Worm (Caenorhabditis elegans) whole organism, L3 larva: Measurements from ENCODE around the gene anoh-2.

Experiments
- R02D3.7 ChIP-seq: fragments of 150-350 bp; optimal IDR thresholded peaks from 2 replicates; lab custom pipeline; 2014; ENCODE audit warnings: missing biosample characterization, missing genetic modification characterization
- ZK546.5 ChIP-seq: sonication (generic microtip); optimal IDR thresholded peaks from 2 replicates; lab custom pipeline; 2017; ENCODE audit warnings: missing biosample characterization, missing genetic modification characterization
- ama-1 ChIP-seq: fragments of 150-350 bp; optimal IDR thresholded peaks from 2 replicates; lab custom pipeline; 2018
- ceh-16 ChIP-seq: sonication (generic microtip); optimal IDR thresholded peaks from 2 replicates; lab custom pipeline; 2017; ENCODE audit warnings: missing biosample characterization, missing genetic modification characterization
- ceh-28 ChIP-seq: fragments of 150-350 bp; optimal IDR thresholded peaks from 2 replicates; lab custom pipeline; 2014; ENCODE audit warnings: missing biosample characterization, missing genetic modification reagents, missing genetic modification characterization
- ceh-82 ChIP-seq: fragments of 150-350 bp; optimal IDR thresholded peaks from 2 replicates; lab custom pipeline; 2014; ENCODE audit warnings: missing biosample characterization, missing genetic modification characterization
- daf-12 ChIP-seq: fragments of 150-350 bp; optimal IDR thresholded peaks from 2 replicates; lab custom pipeline; 2014; ENCODE audit warnings: missing biosample characterization, missing genetic modification reagents, missing genetic modification characterization
- egl-27 ChIP-seq: sonication (generic microtip); optimal IDR thresholded peaks from 4 replicates; lab custom pipeline; 2017; ENCODE audit warnings: missing biosample characterization, missing genetic modification reagents, missing genetic modification characterization
- elt-1 ChIP-seq: fragments of 150-350 bp; optimal IDR thresholded peaks from 2 replicates; lab custom pipeline; 2014; ENCODE audit warnings: missing biosample characterization, missing genetic modification characterization
- elt-2 ChIP-seq: sonication (generic microtip); optimal IDR thresholded peaks from 2 replicates; lab custom pipeline; 2016; ENCODE audit warnings: missing genetic modification reagents, mild to moderate bottlenecking, missing genetic modification characterization, missing compliant biosample characterization
- elt-3 ChIP-seq, 3 experiments: fragments of 150-350 bp in 1 of 3; sonication (generic microtip) in 2 of 3; optimal IDR thresholded peaks; 2 replicates in 2 of 3; 4 replicates in 1 of 3; lab custom pipeline; 2014 to 2017; ENCODE audit warnings: missing biosample characterization in 3 of 3, missing genetic modification characterization in 3 of 3
- eor-1 ChIP-seq, 2 experiments: fragments of 150-350 bp; optimal IDR thresholded peaks; 2 replicates each; lab custom pipeline; 2014 to 2018; ENCODE audit warnings: missing biosample characterization in 2 of 2, missing genetic modification characterization in 2 of 2
- fkh-10 ChIP-seq: sonication (generic microtip); optimal IDR thresholded peaks from 2 replicates; lab custom pipeline; 2017; ENCODE audit warnings: missing biosample characterization, missing genetic modification reagents, missing genetic modification characterization
- fkh-2 ChIP-seq: fragments of 150-350 bp; optimal IDR thresholded peaks from 2 replicates; lab custom pipeline; 2014; ENCODE audit warnings: missing biosample characterization, missing genetic modification reagents, missing genetic modification characterization
- fos-1 ChIP-seq: fragments of 150-350 bp; optimal IDR thresholded peaks from 2 replicates; lab custom pipeline; 2014; ENCODE audit warnings: missing biosample characterization, missing genetic modification characterization
- hmg-11 ChIP-seq: sonication (generic microtip); optimal IDR thresholded peaks from 2 replicates; lab custom pipeline; 2016; ENCODE audit warnings: missing genetic modification characterization, missing compliant biosample characterization
- jun-1 ChIP-seq: fragments of 150-350 bp; optimal IDR thresholded peaks from 2 replicates; lab custom pipeline; 2014; ENCODE audit warnings: missing biosample characterization, missing genetic modification reagents, missing genetic modification characterization
- lin-15B ChIP-seq: fragments of 150-350 bp; optimal IDR thresholded peaks from 2 replicates; lab custom pipeline; 2014; ENCODE audit warnings: missing biosample characterization, missing genetic modification characterization
- lin-39 ChIP-seq: fragments of 150-350 bp; optimal IDR thresholded peaks from 2 replicates; lab custom pipeline; 2018; ENCODE audit warnings: missing biosample characterization, missing genetic modification reagents, missing genetic modification characterization
- lsy-12 ChIP-seq: sonication (generic microtip); optimal IDR thresholded peaks from 2 replicates; lab custom pipeline; 2016; ENCODE audit warnings: mild to moderate bottlenecking, missing genetic modification characterization, missing compliant biosample characterization
- nhr-23 ChIP-seq: fragments of 150-350 bp; optimal IDR thresholded peaks from 2 replicates; lab custom pipeline; 2014; ENCODE audit warnings: missing biosample characterization, missing genetic modification reagents, missing genetic modification characterization
- nhr-237 ChIP-seq: fragments of 150-350 bp; optimal IDR thresholded peaks from 2 replicates; lab custom pipeline; 2014; ENCODE audit warnings: missing biosample characterization, missing genetic modification characterization
- nhr-28 ChIP-seq: fragments of 150-350 bp; optimal IDR thresholded peaks from 2 replicates; lab custom pipeline; 2014; ENCODE audit warnings: missing biosample characterization, missing genetic modification characterization
- nhr-76 ChIP-seq: fragments of 150-350 bp; sonication (generic microtip); optimal IDR thresholded peaks from 5 replicates; lab custom pipeline; 2014; ENCODE audit warnings: missing biosample characterization, missing genetic modification characterization
- nhr-77 ChIP-seq: fragments of 150-350 bp; optimal IDR thresholded peaks from 2 replicates; lab custom pipeline; 2014; ENCODE audit warnings: missing biosample characterization, missing genetic modification characterization
- sea-2 ChIP-seq: fragments of 150-350 bp; sonication (generic microtip); optimal IDR thresholded peaks from 4 replicates; lab custom pipeline; 2014; ENCODE audit warnings: missing biosample characterization, missing genetic modification reagents, missing genetic modification characterization
- skn-1 ChIP-seq: fragments of 150-350 bp; optimal IDR thresholded peaks from 2 replicates; lab custom pipeline; 2014; ENCODE audit warnings: missing biosample characterization, missing genetic modification characterization
- unc-62 ChIP-seq: fragments of 150-350 bp; sonication (generic microtip); optimal IDR thresholded peaks from 4 replicates; lab custom pipeline; 2014; ENCODE audit warnings: missing biosample characterization, missing genetic modification reagents, missing genetic modification characterization
- zag-1 ChIP-seq: fragments of 150-350 bp; optimal IDR thresholded peaks from 2 replicates; lab custom pipeline; 2014; ENCODE audit warnings: missing biosample characterization, missing genetic modification characterization
- ztf-11 ChIP-seq: fragments of 150-350 bp; optimal IDR thresholded peaks from 2 replicates; lab custom pipeline; 2014; ENCODE audit warnings: missing biosample characterization, missing genetic modification characterization
- ztf-4 ChIP-seq: fragments of 150-350 bp; optimal IDR thresholded peaks from 2 replicates; lab custom pipeline; 2014; ENCODE audit warnings: missing biosample characterization, missing genetic modification characterization

The anoh-2 gene

DNA sequence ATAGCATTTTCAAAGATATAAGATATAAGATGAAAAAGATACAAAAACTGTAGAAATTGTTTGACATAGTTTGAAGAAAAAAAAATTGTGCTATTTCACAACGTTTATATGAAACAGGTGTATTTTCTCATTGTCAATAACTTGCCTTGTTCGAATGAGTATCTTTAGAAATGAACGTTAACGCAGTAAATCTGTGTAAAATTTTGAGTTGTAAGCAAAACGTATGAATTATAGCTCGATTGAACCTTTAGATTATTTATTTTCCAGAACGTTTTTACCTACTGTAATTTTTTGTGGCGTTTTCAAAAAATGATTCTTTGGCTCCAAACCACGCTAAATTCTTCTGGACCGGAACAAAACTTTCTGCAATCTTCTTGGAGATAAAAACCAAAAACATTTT, 26.4 kb upstream of the anoh-2 start:
- no peak for TF ChIP-seq nhr-28 (tag; lab: Kevin White, UChicago)
- no peak for TF ChIP-seq elt-3 (tag; optimal IDR thresholded peaks at IDR 0.05; lab: Kevin White, UChicago)
- TF ChIP-seq egl-27 (tag; lab: Kevin White, UChicago) = no peak
- no peak for TF ChIP-seq ama-1 (lab: Kevin White, UChicago)
- TF ChIP-seq sea-2 (GFP tag; lab: Kevin White, UChicago) = no peak
- no peak for TF ChIP-seq elt-2
- TF ChIP-seq ceh-16 = no peak
- no peak for TF ChIP-seq lsy-12 (tag; lab: Kevin White, UChicago)

DNA sequence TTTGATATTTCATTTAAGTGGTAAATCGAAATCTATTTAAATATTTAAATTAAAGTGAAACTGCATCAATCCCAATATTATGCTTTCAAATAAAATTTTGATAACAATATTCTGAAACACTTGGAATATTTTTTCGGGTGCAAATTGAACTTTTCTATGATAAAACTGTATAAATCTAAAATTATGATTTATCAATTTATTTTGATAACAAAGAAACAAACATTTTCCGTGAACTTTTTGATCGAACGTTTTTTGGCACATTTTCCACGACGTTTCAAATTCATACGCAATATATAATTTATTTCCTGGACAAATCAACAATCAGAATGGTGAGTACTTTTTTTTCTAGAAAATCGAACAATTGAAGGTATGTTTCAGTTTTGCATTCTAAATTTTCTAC, 25.3 kb upstream of the anoh-2 start, which contains the start of gene irld-4:
Gene irld-4 (plus strand): TSS at position 301 of the 400 bp plus-strand sequence.
- TF ChIP-seq elt-1 (tag; lab: Kevin White, UChicago) = no peak
- no peak for TF ChIP-seq ceh-82 (tag; lab: Kevin White, UChicago)
- no peak for TF ChIP-seq R02D3.7 (tag; lab: Kevin White, UChicago)
- no peak for TF ChIP-seq sea-2 (GFP tag; lab: Kevin White, UChicago)
- no peak for TF ChIP-seq ztf-11
- TF ChIP-seq fkh-2 (tag; lab: Kevin White, UChicago) = no peak
- TF ChIP-seq fos-1 = no peak
- TF ChIP-seq nhr-76 (tag; lab: Kevin White, UChicago) = no peak
- TF ChIP-seq ZK546.5 (tag; lab: Kevin White, UChicago) = no peak
- no peak for TF ChIP-seq lin-15B (tag; lab: Kevin White, UChicago)
- no peak for TF ChIP-seq ztf-4 (tag; lab: Kevin White, UChicago)
- TF ChIP-seq nhr-77 (tag; lab: Kevin White, UChicago) = no peak
- no peak for TF ChIP-seq hmg-11 (tag; lab: Kevin White, UChicago)

DNA sequence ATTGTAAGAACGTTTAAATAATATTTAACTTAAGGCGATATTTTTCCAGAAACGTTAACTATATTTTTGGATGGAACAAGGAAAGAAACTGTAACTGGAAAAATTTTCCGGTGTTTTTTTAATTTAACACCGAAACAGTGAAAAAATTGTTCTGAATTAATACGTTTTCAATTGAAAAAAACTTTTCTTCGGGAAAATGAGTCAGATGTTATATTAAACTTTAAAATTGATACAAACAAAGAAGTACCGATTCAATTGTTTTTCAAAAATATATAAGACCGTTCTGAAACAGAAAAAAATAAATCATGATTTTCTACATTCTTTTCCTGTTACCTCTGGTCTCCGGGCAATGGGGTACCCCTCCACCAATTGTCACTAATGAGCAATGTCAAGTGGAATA, 23.3 kb upstream of the anoh-2 start, which contains the start of gene ule-2:
Gene ule-2 (plus strand): TSS at position 301 of the 400 bp plus-strand sequence.
- TF ChIP-seq sea-2 (GFP tag; lab: Kevin White, UChicago) = no peak
- no peak for TF ChIP-seq lin-15B (tag; lab: Kevin White, UChicago)
- no peak for TF ChIP-seq lsy-12 (tag; lab: Kevin White, UChicago)
- TF ChIP-seq jun-1 = no peak
- no peak for TF ChIP-seq fkh-10 (GFP tag; lab: Kevin White, UChicago)
- no peak for TF ChIP-seq elt-3 (tag; optimal IDR thresholded peaks at IDR 0.05; lab: Kevin White, UChicago)
- no peak for TF ChIP-seq zag-1 (tag; lab: Kevin White, UChicago)
- TF ChIP-seq nhr-237 (tag; lab: Kevin White, UChicago) = no peak
- TF ChIP-seq ztf-11 = no peak
- no peak for TF ChIP-seq eor-1 (tag; optimal IDR thresholded peaks at IDR 0.05; lab: Kevin White, UChicago)
- no peak for TF ChIP-seq R02D3.7 (tag; lab: Kevin White, UChicago)
- TF ChIP-seq hmg-11 (tag; lab: Kevin White, UChicago) = no peak
- no peak for TF ChIP-seq nhr-23

DNA sequence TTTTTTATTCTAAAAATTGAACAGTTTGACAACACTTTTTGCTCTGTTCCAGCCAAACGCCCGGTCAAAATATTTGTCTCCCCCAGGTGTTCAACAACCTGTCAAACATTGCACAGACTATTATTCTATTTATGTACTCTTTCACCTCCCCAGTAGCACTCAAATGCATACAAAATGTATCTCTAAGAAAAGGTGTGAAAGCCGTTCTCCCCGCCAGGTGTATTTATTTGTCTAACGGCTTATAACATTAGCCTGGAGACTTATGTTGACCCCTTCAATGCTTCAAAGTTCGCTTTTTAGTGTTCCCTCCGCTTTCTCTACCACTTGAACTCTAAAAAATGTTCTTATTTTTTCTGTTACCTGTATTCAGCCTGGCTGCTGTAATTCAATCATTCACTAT, 20.7 kb upstream of the anoh-2 start, which contains the start of gene srlf-27:
Gene srlf-27 (plus strand): TSS at position 301 of the 400 bp plus-strand sequence.
- TF ChIP-seq skn-1 (tag; lab: Kevin White, UChicago) (no peak), unc-62 (GFP tag; lab: Kevin White, UChicago) (no peak), nhr-77 (tag; lab: Kevin White, UChicago) (no peak), jun-1 (no peak), ceh-28 (no peak), daf-12 (tag; lab: Kevin White, UChicago) (no peak), nhr-76 (tag; lab: Kevin White, UChicago) (no peak), fkh-2 (tag; lab: Kevin White, UChicago) (no peak), ceh-82 (tag; lab: Kevin White, UChicago) (no peak), ceh-16 (no peak), zag-1 (tag; lab: Kevin White, UChicago) (no peak), fkh-10 (GFP tag; lab: Kevin White, UChicago) (no peak), nhr-237 (tag; lab: Kevin White, UChicago) (no peak), lin-39 (tag; lab: Kevin White, UChicago) (no peak), egl-27 (tag; lab: Kevin White, UChicago) (no peak)

DNA sequence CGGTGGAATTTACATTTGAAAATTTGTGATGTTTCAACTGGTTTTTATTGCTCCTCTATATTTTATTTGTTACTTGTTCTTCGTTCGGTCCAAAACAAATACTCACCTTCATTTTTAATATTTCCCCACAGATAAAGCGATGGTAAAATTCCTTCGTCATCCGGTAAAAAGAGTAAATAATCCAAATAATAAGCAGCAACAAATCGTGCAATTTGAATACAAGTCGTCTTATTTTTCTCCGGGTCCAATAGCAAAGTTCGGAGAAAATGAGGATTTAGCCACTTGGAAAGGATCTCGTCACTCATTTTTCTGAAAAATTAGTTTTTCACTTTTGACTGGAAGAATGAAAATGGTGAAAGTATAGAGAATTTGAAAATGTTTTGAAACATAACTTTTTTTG, 5.0 kb upstream of the anoh-2 start, which contains the start of gene talp-3:
Gene talp-3 (minus strand): TSS at position 315 of the 400 bp plus-strand sequence.
- no peak for TF ChIP-seq ceh-16
- TF ChIP-seq, all 47 proteins: peak for 0
